Fruit fly (Drosophila melanogaster) whole organism, prepupa: ENCODE data around the gene hry.

ENCODE experiments used
- CG6808 ChIP-seq: fragments of 200-800 bp; sonication (Bioruptor generic); optimal IDR thresholded peaks from 3 replicates; lab custom pipeline; 2017; ENCODE audit warnings: missing biosample characterization, missing genetic modification characterization, mild to moderate bottlenecking, moderate library complexity, missing genetic modification reagents
- OdsH ChIP-seq: fragments of 200-800 bp; sonication (Bioruptor generic); optimal IDR thresholded peaks from 3 replicates; lab custom pipeline; 2016; ENCODE audit warnings: missing biosample characterization, missing genetic modification characterization
- dac ChIP-seq: fragments of 200-800 bp; sonication (Bioruptor generic); optimal IDR thresholded peaks from 2 replicates; lab custom pipeline; 2017; ENCODE audit warnings: missing biosample characterization, mild to moderate bottlenecking, missing genetic modification characterization

DNA sequence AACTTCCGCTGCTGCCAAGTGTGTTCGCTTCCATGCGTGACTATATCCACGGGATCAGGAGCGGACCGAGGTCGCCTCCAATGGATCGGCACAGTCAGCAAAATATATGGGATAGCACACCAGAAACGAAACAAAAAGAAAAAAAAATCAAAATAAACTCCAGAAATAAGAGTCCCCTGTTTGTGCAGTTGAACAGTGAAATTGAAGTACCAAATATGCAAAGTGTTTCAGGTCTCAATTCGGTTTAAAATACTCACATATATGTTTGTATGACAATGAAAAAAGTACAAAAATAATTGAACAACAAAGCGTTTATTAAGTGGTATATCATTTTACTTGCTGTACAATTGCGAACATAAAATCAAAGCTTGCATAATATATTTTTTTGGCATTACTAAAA is 16.0 kb upstream of the hry start:
- TF ChIP-seq dac (GFP tag; lab: Kevin White, UChicago), result no peak
- no peak for TF ChIP-seq OdsH (GFP tag; lab: Kevin White, UChicago)
- no peak for TF ChIP-seq CG6808 (GFP tag; lab: Kevin White, UChicago)
